Fruit fly (Drosophila melanogaster) Kc167 (cell line): ENCODE measurements around the gene CG34117.

ENCODE experiments used
- Sin3A ChIP-seq: fragments of >200 bp; optimal IDR thresholded peaks from 2 replicates; lab custom pipeline; 2018; ENCODE audit warnings: missing external identifiers
- h ChIP-seq: fragments of >200 bp; optimal IDR thresholded peaks from 3 replicates; lab custom pipeline; 2018; ENCODE audit warnings: missing external identifiers
- insv ChIP-seq: fragments of >200 bp; optimal IDR thresholded peaks from 3 replicates; lab custom pipeline; 2018; ENCODE audit warnings: missing external identifiers
- psq ChIP-seq: fragments of >200 bp; optimal IDR thresholded peaks from 2 replicates; lab custom pipeline; 2017; ENCODE audit warnings: missing external identifiers
- ttk ChIP-seq: sonication (Bioruptor generic); optimal IDR thresholded peaks from 2 replicates; lab custom pipeline; 2017; ENCODE audit warnings: missing external identifiers

dm6 chr3R:9422338-9422737, 22.5 kb upstream of the CG34117 start:
- TF ChIP-seq psq (lab: Kevin White, UChicago) (no peak), ttk (lab: Kevin White, UChicago) (no peak), Sin3A (lab: Kevin White, UChicago) (no peak), h (lab: Kevin White, UChicago) (no peak), insv (no peak)
